Worm (Caenorhabditis elegans) whole organism, midembryonic: Measurements from ENCODE around the gene sri-61.

Experiments used
- T22C8.4 ChIP-seq: fragments of 200-800 bp; sonication (Bioruptor generic); IDR thresholded peaks from 2 replicates; pipeline ENCODE4 v1.3.6; 2022; ENCODE audit warnings: missing genetic modification characterization, missing compliant biosample characterization
- cog-1 ChIP-seq: sonication (generic microtip); optimal IDR thresholded peaks from 2 replicates; lab custom pipeline; 2016; ENCODE audit warnings: missing genetic modification characterization, missing compliant biosample characterization
- flt-1 ChIP-seq: fragments of 200-800 bp; sonication (Bioruptor generic); IDR thresholded peaks from 2 replicates; pipeline ENCODE4 v1.3.6; 2022; ENCODE audit warnings: missing genetic modification characterization, missing compliant biosample characterization
- med-1 ChIP-seq: sonication (generic microtip); optimal IDR thresholded peaks from 2 replicates; lab custom pipeline; 2017; ENCODE audit warnings: missing genetic modification characterization, mild to moderate bottlenecking, missing compliant biosample characterization, antibody characterized with exemption, missing genetic modification reagents; ENCODE audit not compliant: insufficient read depth
- ref-1 ChIP-seq: fragments of 200-800 bp; sonication (Bioruptor generic); conservative IDR thresholded peaks from 2 replicates; pipeline ENCODE4 v1.3.6; 2022; ENCODE audit warnings: missing genetic modification reagents, missing genetic modification characterization, missing compliant biosample characterization
- tab-1 ChIP-seq: fragments of 200-800 bp; sonication (Bioruptor generic); IDR thresholded peaks from 2 replicates; pipeline ENCODE4 v1.3.6; 2022; ENCODE audit warnings: missing genetic modification characterization, missing compliant biosample characterization
- ztf-23 ChIP-seq: fragments of 200-800 bp; sonication (Bioruptor generic); IDR thresholded peaks from 2 replicates; pipeline ENCODE4 v1.3.6; 2022; ENCODE audit warnings: missing genetic modification reagents, missing genetic modification characterization, missing compliant biosample characterization
- ztf-29 ChIP-seq: fragments of 200-800 bp; sonication (Bioruptor generic); IDR thresholded peaks from 2 replicates; pipeline ENCODE4 v1.3.6; 2022; ENCODE audit warnings: missing genetic modification reagents, missing genetic modification characterization, missing compliant biosample characterization

DNA sequence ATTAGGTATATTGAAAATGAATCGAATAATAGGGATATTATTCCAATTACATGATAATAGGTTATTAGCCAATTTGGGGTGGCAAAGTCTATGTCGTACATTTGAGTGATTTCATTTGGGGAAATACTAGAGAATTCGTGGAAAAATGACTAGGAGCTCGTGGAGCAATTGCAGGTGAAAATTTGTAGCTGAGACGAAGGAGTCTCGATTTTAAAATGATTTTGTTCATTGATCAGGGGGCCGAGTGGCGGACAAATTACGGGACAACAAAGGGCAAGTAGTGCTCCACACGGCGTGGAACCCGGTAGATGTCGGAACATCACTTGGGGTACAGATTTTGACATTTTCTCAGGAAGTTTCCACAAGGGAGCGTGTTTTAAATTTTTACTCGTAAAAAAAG, 1.8 kb downstream of the sri-61 start, which contains the start of gene sri-62:
- TF ChIP-seq tab-1 (GFP tag; lab: Robert Waterston, UW) (no peak), flt-1 (GFP tag; lab: Robert Waterston, UW) (no peak), T22C8.4 (GFP tag; lab: Robert Waterston, UW) (no peak), med-1 (no peak), ztf-23 (GFP tag; lab: Robert Waterston, UW) (no peak), cog-1 (tag; lab: Kevin White, UChicago) (no peak), ztf-29 (GFP tag; lab: Robert Waterston, UW) (no peak), ref-1 (no peak)
